Fruit fly (Drosophila melanogaster): Measurements from ENCODE around the gene CG11131.

DNA sequence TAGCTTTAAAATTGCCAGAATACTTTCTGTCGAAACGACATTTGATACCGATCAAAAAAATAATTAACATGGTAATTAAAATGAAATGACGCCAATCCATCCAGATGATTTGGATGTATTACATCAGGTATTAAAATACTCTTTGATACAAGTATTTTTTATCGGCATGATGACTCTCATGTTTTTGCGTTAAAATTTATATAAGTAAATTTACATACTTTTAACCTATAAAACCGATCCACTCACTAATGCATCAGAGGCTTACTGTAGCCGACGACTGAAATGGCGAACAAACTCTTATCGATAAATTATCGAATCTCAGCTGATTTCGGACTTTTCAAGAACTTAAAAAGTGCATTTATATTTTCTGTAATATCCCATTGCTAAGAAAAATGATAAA, 3.1 kb downstream of the CG11131 start, which contains the start of gene BoYb:
- TF ChIP-seq Dfd (GFP tag; optimal IDR thresholded peaks at IDR 0.05) (no peak), psq (GFP tag; optimal IDR thresholded peaks at IDR 0.05) (no peak), foxo (GFP tag; optimal IDR thresholded peaks at IDR 0.05) (no peak), h (GFP tag; optimal IDR thresholded peaks at IDR 0.05) (no peak), OdsH (GFP tag; optimal IDR thresholded peaks at IDR 0.05) (no peak), fru (GFP tag; optimal IDR thresholded peaks at IDR 0.05) (no peak), Dif (GFP tag; optimal IDR thresholded peaks at IDR 0.05; ENCODE audit: partially characterized antibody) (no peak), GATAd (GFP tag; optimal IDR thresholded peaks at IDR 0.05) (no peak), lola (GFP tag; optimal IDR thresholded peaks at IDR 0.05) (no peak), rgr (GFP tag; optimal IDR thresholded peaks at IDR 0.05) (no peak), Myc (optimal IDR thresholded peaks at IDR 0.05) (no peak), ey (GFP tag; optimal IDR thresholded peaks at IDR 0.05) (no peak), dsf (GFP tag; optimal IDR thresholded peaks at IDR 0.05; ENCODE audit: borderline replicate concordance) (no peak), N (GFP tag; optimal IDR thresholded peaks at IDR 0.05) (no peak)
